Worm (Caenorhabditis elegans) whole organism, midembryonic: Measurements from ENCODE around the gene M163.5.
A peak's percentile ranks its signal among the peaks of the same experiment; 100 is the strongest.
"Not testable (repeated sequence)": the region's sequence is repeated elsewhere in the genome, so short reads cannot be mapped to it uniquely, and the experiment has no call there.

Experiments used
- T22C8.4 ChIP-seq: fragments of 200-800 bp; sonication (Bioruptor generic); IDR thresholded peaks from 2 replicates; pipeline ENCODE4 v1.3.6; 2022; ENCODE audit warnings: missing genetic modification characterization, missing compliant biosample characterization
- cog-1 ChIP-seq: sonication (generic microtip); optimal IDR thresholded peaks from 2 replicates; lab custom pipeline; 2016; ENCODE audit warnings: missing genetic modification characterization, missing compliant biosample characterization
- flt-1 ChIP-seq: fragments of 200-800 bp; sonication (Bioruptor generic); IDR thresholded peaks from 2 replicates; pipeline ENCODE4 v1.3.6; 2022; ENCODE audit warnings: missing genetic modification characterization, missing compliant biosample characterization
- klf-2 ChIP-seq: fragments of 200-800 bp; sonication (Bioruptor generic); conservative IDR thresholded peaks from 2 replicates; pipeline ENCODE4 v1.3.6; 2022; ENCODE audit warnings: missing genetic modification reagents, missing genetic modification characterization, missing compliant biosample characterization
- med-1 ChIP-seq: sonication (generic microtip); optimal IDR thresholded peaks from 2 replicates; lab custom pipeline; 2017; ENCODE audit warnings: missing genetic modification characterization, mild to moderate bottlenecking, missing compliant biosample characterization, antibody characterized with exemption, missing genetic modification reagents; ENCODE audit not compliant: insufficient read depth
- ref-1 ChIP-seq: fragments of 200-800 bp; sonication (Bioruptor generic); conservative IDR thresholded peaks from 2 replicates; pipeline ENCODE4 v1.3.6; 2022; ENCODE audit warnings: missing genetic modification reagents, missing genetic modification characterization, missing compliant biosample characterization
- tab-1 ChIP-seq: fragments of 200-800 bp; sonication (Bioruptor generic); IDR thresholded peaks from 2 replicates; pipeline ENCODE4 v1.3.6; 2022; ENCODE audit warnings: missing genetic modification characterization, missing compliant biosample characterization
- ztf-23 ChIP-seq: fragments of 200-800 bp; sonication (Bioruptor generic); IDR thresholded peaks from 2 replicates; pipeline ENCODE4 v1.3.6; 2022; ENCODE audit warnings: missing genetic modification reagents, missing genetic modification characterization, missing compliant biosample characterization
- ztf-29 ChIP-seq: fragments of 200-800 bp; sonication (Bioruptor generic); IDR thresholded peaks from 2 replicates; pipeline ENCODE4 v1.3.6; 2022; ENCODE audit warnings: missing genetic modification reagents, missing genetic modification characterization, missing compliant biosample characterization

M163.5 gene

ce11 chrX:14513462-14513861 is 39.6 kb downstream of the M163.5 start:
- TF ChIP-seq klf-2 (GFP tag; lab: Robert Waterston, UW) (no peak), ztf-29 (GFP tag; lab: Robert Waterston, UW) (no peak), T22C8.4 (GFP tag; lab: Robert Waterston, UW) (peak; percentile 54; the same call in 1 of the 2 replicates)

ce11 chrX:14515028-14515427 is 41.2 kb downstream of the M163.5 start, which contains the start of gene gcsh-1:
Gene gcsh-1, minus strand, starts transcription at chrX:14515073.
- TF ChIP-seq ref-1 (GFP tag; lab: Robert Waterston, UW) (no peak), tab-1 (GFP tag; lab: Robert Waterston, UW) (no peak), ztf-23 (no peak), ztf-29 (GFP tag; lab: Robert Waterston, UW) (no peak), med-1 (GFP tag; lab: Kevin White, UChicago) (no peak), klf-2 (GFP tag; lab: Robert Waterston, UW) (no peak), T22C8.4 (GFP tag; lab: Robert Waterston, UW) (no peak), cog-1 (no peak), flt-1 (GFP tag; lab: Robert Waterston, UW) (no peak)

ce11 chrX:14516560-14516959 is 42.7 kb downstream of the M163.5 start, which contains the start of gene D1025.10:
Gene D1025.10, plus strand, starts transcription at chrX:14516860.
- no peak for TF ChIP-seq flt-1 (GFP tag; lab: Robert Waterston, UW)
- TF ChIP-seq cog-1, result no peak
- no peak for TF ChIP-seq ref-1 (GFP tag; lab: Robert Waterston, UW)
- TF ChIP-seq ztf-23, result no peak
- TF ChIP-seq klf-2 (GFP tag; lab: Robert Waterston, UW), result no peak

- TF ChIP-seq tab-1 (GFP tag; lab: Robert Waterston, UW), result no peak
- no peak for TF ChIP-seq med-1 (GFP tag; lab: Kevin White, UChicago)
- no peak for TF ChIP-seq ref-1 (GFP tag; lab: Robert Waterston, UW)
- TF ChIP-seq klf-2 (GFP tag; lab: Robert Waterston, UW), result no peak
- TF ChIP-seq flt-1 (GFP tag; lab: Robert Waterston, UW), result no peak
- no peak for TF ChIP-seq T22C8.4 (GFP tag; lab: Robert Waterston, UW)
- TF ChIP-seq ztf-23, result no peak
- no peak for TF ChIP-seq cog-1
- TF ChIP-seq ztf-29 (GFP tag; lab: Robert Waterston, UW), result no peak
These were observed 44.0 kb downstream of the M163.5 start for ce11 chrX:14517842-14518241.

- TF ChIP-seq med-1 (GFP tag; lab: Kevin White, UChicago), result no peak
- TF ChIP-seq ztf-29 (GFP tag; lab: Robert Waterston, UW), result no peak
- no peak for TF ChIP-seq T22C8.4 (GFP tag; lab: Robert Waterston, UW)
- TF ChIP-seq flt-1 (GFP tag; lab: Robert Waterston, UW), result no peak
- TF ChIP-seq klf-2 (GFP tag; lab: Robert Waterston, UW), result no peak
- TF ChIP-seq cog-1, result no peak
- no peak for TF ChIP-seq ztf-23
- no peak for TF ChIP-seq tab-1 (GFP tag; lab: Robert Waterston, UW)
- TF ChIP-seq ref-1 (GFP tag; lab: Robert Waterston, UW), result no peak
These were observed 46.6 kb downstream of the M163.5 start, which contains the start of gene D1025.1 for ce11 chrX:14520463-14520862. Gene D1025.1, plus strand, starts transcription at chrX:14520763.

ce11 chrX:14523275-14523674 is 49.4 kb downstream of the M163.5 start, which contains the start of gene nspc-16:
Gene nspc-16, plus strand, starts transcription at chrX:14523575.
- TF ChIP-seq ztf-23 (no peak), med-1 (GFP tag; lab: Kevin White, UChicago) (no peak), cog-1 (no peak), ref-1 (GFP tag; lab: Robert Waterston, UW) (no peak), T22C8.4 (GFP tag; lab: Robert Waterston, UW) (no peak), ztf-29 (GFP tag; lab: Robert Waterston, UW) (no peak)

- not testable (repeated sequence) for TF ChIP-seq cog-1; ztf-23; flt-1 (GFP tag; lab: Robert Waterston, UW)
These were observed 51.2 kb downstream of the M163.5 start, which contains the start of gene nspc-17 for ce11 chrX:14525081-14525324. Gene nspc-17, minus strand, starts transcription at chrX:14525181.

- peak; percentile 99 for TF ChIP-seq cog-1
- TF ChIP-seq ztf-29 (GFP tag; lab: Robert Waterston, UW), result peak; percentile 75
- no peak for TF ChIP-seq ref-1 (GFP tag; lab: Robert Waterston, UW)
- peak; percentile 89 for TF ChIP-seq ztf-23
- TF ChIP-seq tab-1 (GFP tag; lab: Robert Waterston, UW), result no peak; the same call in 1 of the 2 replicates
- peak; percentile 46 for TF ChIP-seq med-1 (GFP tag; lab: Kevin White, UChicago)
- TF ChIP-seq flt-1 (GFP tag; lab: Robert Waterston, UW), result peak; percentile 89
- peak; percentile 99 for TF ChIP-seq T22C8.4 (GFP tag; lab: Robert Waterston, UW)
- peak; percentile 55; the same call in 1 of the 2 replicates for TF ChIP-seq klf-2 (GFP tag; lab: Robert Waterston, UW)
These were observed 51.8 kb downstream of the M163.5 start for ce11 chrX:14525325-14526305.
